ENCODE assay signal across 2 fruit fly cellular contexts in genomic region chrX:5095620-5096019, dm6.
TF ChIP-seq lines count a peak whose summit lies in the region.

No protein-coding gene starts in this region.

- no peak for TF ChIP-seq CTCF in whole organism, embryonic (GFP tag; optimal IDR thresholded peaks at IDR 0.05; lab: Kevin White, UChicago)

TF ChIP-seq in whole organism, embryonic, 481 proteins besides CTCF, POLR2A, EP300 and RAD21 (continues in another document):
- TF ChIP-seq unpg (GFP tag; optimal IDR thresholded peaks at IDR 0.05; lab: Kevin White, UChicago) (peak; percentile 57), cwo (GFP tag; optimal IDR thresholded peaks at IDR 0.05; lab: Kevin White, UChicago) (peak; percentile 35), CG7987 (GFP tag; optimal IDR thresholded peaks at IDR 0.05; lab: Kevin White, UChicago) (no peak), CG15269 (tag; optimal IDR thresholded peaks at IDR 0.05; lab: Kevin White, UChicago) (peak; percentile 59), az2 (GFP tag; optimal IDR thresholded peaks at IDR 0.05; lab: Kevin White, UChicago) (peak; percentile 4), da (GFP tag; optimal IDR thresholded peaks at IDR 0.05; lab: Kevin White, UChicago) (no peak), esg (GFP tag; conservative IDR thresholded peaks at IDR 0.05; lab: Robert Waterston, UW) (no peak), Dek (tag; optimal IDR thresholded peaks at IDR 0.05; lab: Kevin White, UChicago) (peak; percentile 44), CG12071 (GFP tag; optimal IDR thresholded peaks at IDR 0.05; lab: Kevin White, UChicago) (peak; percentile 27), CG3281 (GFP tag; optimal IDR thresholded peaks at IDR 0.05; lab: Kevin White, UChicago) (peak; percentile 36), CG10267 (tag; optimal IDR thresholded peaks at IDR 0.05; lab: Kevin White, UChicago) (peak; percentile 22), ranshi (GFP tag; IDR thresholded peaks at IDR 0.05; lab: Robert Waterston, UW) (0 out of 2 replicates have a peak, but pooled peaks have one; percentile 25), PHDP (tag; optimal IDR thresholded peaks at IDR 0.05; lab: Kevin White, UChicago) (peak; percentile 36), sc (optimal IDR thresholded peaks at IDR 0.05; lab: Kevin White, UChicago) (no peak), sc (GFP tag; optimal IDR thresholded peaks at IDR 0.05; lab: Kevin White, UChicago) (no peak), CG17385 (GFP tag; optimal IDR thresholded peaks at IDR 0.05; lab: Kevin White, UChicago) (peak; percentile 36), zen (tag; optimal IDR thresholded peaks at IDR 0.05; lab: Kevin White, UChicago) (no peak), CG6765 (GFP tag; optimal IDR thresholded peaks at IDR 0.05; lab: Kevin White, UChicago) (peak; percentile 22), CG6791 (GFP tag; IDR thresholded peaks at IDR 0.05; lab: Robert Waterston, UW; ENCODE audit: partially characterized antibody) (no peak), vvl (GFP tag; IDR thresholded peaks at IDR 0.05; lab: Robert Waterston, UW) (peak; percentile 22; the same call in 1 of the 2 replicates), NC2β (GFP tag; optimal IDR thresholded peaks at IDR 0.05; lab: Kevin White, UChicago) (no peak), ftz-f1 (GFP tag; optimal IDR thresholded peaks at IDR 0.05; lab: Kevin White, UChicago) (no peak), Hmr (GFP tag; optimal IDR thresholded peaks at IDR 0.05; lab: Kevin White, UChicago) (peak; percentile 49), CG4820 (GFP tag; optimal IDR thresholded peaks at IDR 0.05; lab: Kevin White, UChicago) (peak; percentile 9), Oli (tag; optimal IDR thresholded peaks at IDR 0.05; lab: Kevin White, UChicago) (peak; percentile 51), Fer3 (tag; optimal IDR thresholded peaks at IDR 0.05; lab: Kevin White, UChicago) (peak; percentile 47), CG12391 (tag; optimal IDR thresholded peaks at IDR 0.05; lab: Kevin White, UChicago) (peak; percentile 50), Dfd (GFP tag; optimal IDR thresholded peaks at IDR 0.05; lab: Kevin White, UChicago) (no peak), knrl (GFP tag; IDR thresholded peaks at IDR 0.05; lab: Robert Waterston, UW; ENCODE audit: partially characterized antibody) (no peak), NK7.1 (GFP tag; optimal IDR thresholded peaks at IDR 0.05; lab: Kevin White, UChicago) (no peak), hkb (optimal IDR thresholded peaks at IDR 0.05; lab: Kevin White, UChicago) (no peak), hkb (GFP tag; IDR thresholded peaks at IDR 0.05; lab: Robert Waterston, UW) (0 out of 2 replicates have a peak, but pooled peaks have one; percentile 45), CG10979 (tag; optimal IDR thresholded peaks at IDR 0.05; lab: Kevin White, UChicago) (peak; percentile 53), Lim3 (GFP tag; IDR thresholded peaks at IDR 0.05; lab: Robert Waterston, UW) (no peak), row (GFP tag; IDR thresholded peaks at IDR 0.05; lab: Robert Waterston, UW) (peak; percentile 74), sqz (GFP tag; optimal IDR thresholded peaks at IDR 0.05; lab: Kevin White, UChicago) (peak; percentile 55), tll (GFP tag; optimal IDR thresholded peaks at IDR 0.05; lab: Kevin White, UChicago) (no peak), CG1603 (tag; optimal IDR thresholded peaks at IDR 0.05; lab: Kevin White, UChicago) (peak; percentile 61), stwl (tag; optimal IDR thresholded peaks at IDR 0.05; lab: Kevin White, UChicago) (no peak), bcd (GFP tag; optimal IDR thresholded peaks at IDR 0.05; lab: Kevin White, UChicago) (peak; percentile 6), eve (GFP tag; optimal IDR thresholded peaks at IDR 0.05; lab: Kevin White, UChicago) (peak in 1 of 2 experiments; percentile 11), fd96Cb (tag; optimal IDR thresholded peaks at IDR 0.05; lab: Kevin White, UChicago) (peak; percentile 22), CG12299 (tag; optimal IDR thresholded peaks at IDR 0.05; lab: Kevin White, UChicago) (peak; percentile 14), CoRest (tag; optimal IDR thresholded peaks at IDR 0.05; lab: Kevin White, UChicago) (peak; percentile 51), CG32767 (GFP tag; IDR thresholded peaks at IDR 0.05; lab: Robert Waterston, UW) (no peak), grau (tag; optimal IDR thresholded peaks at IDR 0.05; lab: Kevin White, UChicago) (peak; percentile 60)

TF ChIP-seq in whole organism, prepupa, 60 proteins besides CTCF, POLR2A, EP300 and RAD21:
- TF ChIP-seq net (GFP tag; optimal IDR thresholded peaks at IDR 0.05; lab: Kevin White, UChicago) (no peak), CG6854 (GFP tag; optimal IDR thresholded peaks at IDR 0.05; lab: Kevin White, UChicago) (no peak), Eip78C (GFP tag; lab: Kevin White, UChicago) (peak; percentile 55)

Comparison
In these comparisons a context has a peak if more than half of its experiments do, and no peak if none do; other contexts are left out.
1. Of the 7 proteins assayed by ChIP-seq in both whole organism, embryonic and whole organism, prepupa: peak only in whole organism, embryonic: Blimp-1 and Sox102F; only in whole organism, prepupa: none; in both: none; in neither: 5.